Worm (Caenorhabditis elegans) whole organism, midembryonic: Measurements from ENCODE around the gene E02H9.7.

Source experiments
- T22C8.4 ChIP-seq: fragments of 200-800 bp; sonication (Bioruptor generic); IDR thresholded peaks from 2 replicates; pipeline ENCODE4 v1.3.6; 2022; ENCODE audit warnings: missing genetic modification characterization, missing compliant biosample characterization
- cog-1 ChIP-seq: sonication (generic microtip); optimal IDR thresholded peaks from 2 replicates; lab custom pipeline; 2016; ENCODE audit warnings: missing genetic modification characterization, missing compliant biosample characterization
- flt-1 ChIP-seq: fragments of 200-800 bp; sonication (Bioruptor generic); IDR thresholded peaks from 2 replicates; pipeline ENCODE4 v1.3.6; 2022; ENCODE audit warnings: missing genetic modification characterization, missing compliant biosample characterization
- klf-2 ChIP-seq: fragments of 200-800 bp; sonication (Bioruptor generic); conservative IDR thresholded peaks from 2 replicates; pipeline ENCODE4 v1.3.6; 2022; ENCODE audit warnings: missing genetic modification reagents, missing genetic modification characterization, missing compliant biosample characterization
- med-1 ChIP-seq: sonication (generic microtip); optimal IDR thresholded peaks from 2 replicates; lab custom pipeline; 2017; ENCODE audit warnings: missing genetic modification characterization, mild to moderate bottlenecking, missing compliant biosample characterization, antibody characterized with exemption, missing genetic modification reagents; ENCODE audit not compliant: insufficient read depth
- ref-1 ChIP-seq: fragments of 200-800 bp; sonication (Bioruptor generic); conservative IDR thresholded peaks from 2 replicates; pipeline ENCODE4 v1.3.6; 2022; ENCODE audit warnings: missing genetic modification reagents, missing genetic modification characterization, missing compliant biosample characterization
- tab-1 ChIP-seq: fragments of 200-800 bp; sonication (Bioruptor generic); IDR thresholded peaks from 2 replicates; pipeline ENCODE4 v1.3.6; 2022; ENCODE audit warnings: missing genetic modification characterization, missing compliant biosample characterization
- ztf-23 ChIP-seq: fragments of 200-800 bp; sonication (Bioruptor generic); IDR thresholded peaks from 2 replicates; pipeline ENCODE4 v1.3.6; 2022; ENCODE audit warnings: missing genetic modification reagents, missing genetic modification characterization, missing compliant biosample characterization
- ztf-29 ChIP-seq: fragments of 200-800 bp; sonication (Bioruptor generic); IDR thresholded peaks from 2 replicates; pipeline ENCODE4 v1.3.6; 2022; ENCODE audit warnings: missing genetic modification reagents, missing genetic modification characterization, missing compliant biosample characterization

- no peak for TF ChIP-seq ref-1 (GFP tag; lab: Robert Waterston, UW)
- TF ChIP-seq ztf-23, result no peak
- no peak for TF ChIP-seq med-1 (GFP tag; lab: Kevin White, UChicago)
- TF ChIP-seq flt-1 (GFP tag; lab: Robert Waterston, UW), result no peak
- no peak for TF ChIP-seq T22C8.4 (GFP tag; lab: Robert Waterston, UW)
- TF ChIP-seq cog-1, result no peak
- no peak for TF ChIP-seq ztf-29 (GFP tag; lab: Robert Waterston, UW)
- TF ChIP-seq klf-2, result no peak
- no peak for TF ChIP-seq tab-1
These were observed 22.7 kb upstream of the E02H9.7 start, which contains the start of the genes E02H9.9 and E02H9.1 for ce11 chrIII:2468202-2468601.
